Worm (Caenorhabditis elegans) whole organism, L4 larva: Measurements from ENCODE around the gene skr-19.

ENCODE experiments used
- F26F4.8 ChIP-seq: fragments of 200-800 bp; sonication (Bioruptor generic); conservative IDR thresholded peaks from 2 replicates; pipeline ENCODE4 v1.3.6; 2022; ENCODE audit warnings: missing genetic modification characterization, missing compliant biosample characterization
- Y105C5A.15 ChIP-seq: fragments of 200-800 bp; sonication (Bioruptor generic); IDR thresholded peaks from 2 replicates; pipeline ENCODE4 v1.3.6; 2022; ENCODE audit warnings: missing genetic modification characterization, missing compliant biosample characterization
- Y5F2A.4 ChIP-seq: fragments of 200-800 bp; sonication (Bioruptor generic); optimal IDR thresholded peaks from 2 replicates; lab custom pipeline; 2018; ENCODE audit warnings: mild to moderate bottlenecking, missing genetic modification characterization, missing compliant biosample characterization
- ZK546.5 ChIP-seq, 2 experiments: sonication (generic microtip); optimal IDR thresholded peaks; 2 replicates each; lab custom pipeline; 2017; ENCODE audit warnings: missing biosample characterization in 2 of 2, missing genetic modification characterization in 2 of 2
- aha-1 ChIP-seq: fragments of 150-350 bp; peaks from one replicate; lab custom pipeline; 2014; ENCODE audit warnings: missing biosample characterization, missing genetic modification characterization
- ceh-20 ChIP-seq: fragments of 200-800 bp; sonication (Bioruptor generic); IDR thresholded peaks from 2 replicates; pipeline ENCODE4 v1.3.6; 2022; ENCODE audit warnings: missing genetic modification reagents, missing genetic modification characterization, missing compliant biosample characterization
- ceh-62 ChIP-seq: sonication (generic microtip); optimal IDR thresholded peaks from 2 replicates; lab custom pipeline; 2017; ENCODE audit warnings: missing biosample characterization, missing genetic modification characterization
- daf-12 ChIP-seq: fragments of 150-350 bp; optimal IDR thresholded peaks from 2 replicates; lab custom pipeline; 2014; ENCODE audit warnings: missing biosample characterization, missing genetic modification reagents, missing genetic modification characterization
- daf-16 ChIP-seq, 3 experiments: sonication (generic microtip); optimal IDR thresholded peaks; 2 replicates each; lab custom pipeline; 2016 to 2017; ENCODE audit warnings: missing genetic modification characterization in 3 of 3, missing genetic modification reagents in 3 of 3, mild to moderate bottlenecking in 2 of 3, missing compliant biosample characterization in 2 of 3, missing biosample characterization in 1 of 3, moderate library complexity in 1 of 3
- dmd-6 ChIP-seq: fragments of 200-800 bp; sonication (Bioruptor generic); IDR thresholded peaks from 2 replicates; pipeline ENCODE4 v1.3.6; 2022; ENCODE audit warnings: missing genetic modification reagents, missing genetic modification characterization, missing compliant biosample characterization
- dve-1 ChIP-seq: sonication (generic microtip); optimal IDR thresholded peaks from 2 replicates; lab custom pipeline; 2017; ENCODE audit warnings: antibody characterized with exemption, mild to moderate bottlenecking, missing genetic modification characterization, missing compliant biosample characterization; ENCODE audit not compliant: insufficient read depth
- fkh-10 ChIP-seq: fragments of 150-350 bp; optimal IDR thresholded peaks from 2 replicates; lab custom pipeline; 2014; ENCODE audit warnings: missing biosample characterization, missing genetic modification reagents, missing genetic modification characterization
- hlh-11 ChIP-seq: fragments of 200-800 bp; sonication (Bioruptor generic); optimal IDR thresholded peaks from 2 replicates; lab custom pipeline; 2018; ENCODE audit warnings: mild to moderate bottlenecking, missing genetic modification characterization, missing compliant biosample characterization
- hlh-30 ChIP-seq: sonication (generic microtip); optimal IDR thresholded peaks from 2 replicates; lab custom pipeline; 2017; ENCODE audit warnings: antibody characterized with exemption, mild to moderate bottlenecking, missing genetic modification characterization, missing compliant biosample characterization; ENCODE audit not compliant: insufficient read depth
- hmg-1.1 ChIP-seq: fragments of 200-800 bp; sonication (Bioruptor generic); IDR thresholded peaks from 2 replicates; pipeline ENCODE4 v1.3.6; 2022; ENCODE audit warnings: missing genetic modification reagents, missing genetic modification characterization, missing compliant biosample characterization
- lin-1 ChIP-seq: fragments of 200-800 bp; sonication (Bioruptor generic); IDR thresholded peaks from 2 replicates; pipeline ENCODE4 v1.3.6; 2022; ENCODE audit warnings: missing genetic modification reagents, missing genetic modification characterization, missing compliant biosample characterization
- lin-13 ChIP-seq: fragments of 150-350 bp; optimal IDR thresholded peaks from 2 replicates; lab custom pipeline; 2014; ENCODE audit warnings: missing biosample characterization, missing genetic modification reagents, missing genetic modification characterization
- madf-9 ChIP-seq: fragments of 200-800 bp; sonication (Bioruptor generic); conservative IDR thresholded peaks from 2 replicates; pipeline ENCODE4 v1.3.6; 2022; ENCODE audit warnings: missing genetic modification reagents, missing genetic modification characterization, missing compliant biosample characterization
- mdl-1 ChIP-seq, 2 experiments: fragments of 150-350 bp in 1 of 2; sonication (generic microtip) in 1 of 2; optimal IDR thresholded peaks; 2 replicates each; lab custom pipeline; 2014 to 2017; ENCODE audit warnings: missing biosample characterization in 2 of 2, missing genetic modification characterization in 2 of 2
- mes-2 ChIP-seq: sonication (generic microtip); optimal IDR thresholded peaks from 2 replicates; lab custom pipeline; 2016; ENCODE audit warnings: missing genotype, mild to moderate bottlenecking, missing genetic modification characterization, missing compliant biosample characterization; ENCODE audit not compliant: poor library complexity, severe bottlenecking
- mxl-3 ChIP-seq: fragments of 200-800 bp; sonication (Bioruptor generic); optimal IDR thresholded peaks from 2 replicates; lab custom pipeline; 2018; ENCODE audit warnings: mild to moderate bottlenecking, missing genetic modification characterization, missing compliant biosample characterization
- nhr-28 ChIP-seq: fragments of 150-350 bp; optimal IDR thresholded peaks from 2 replicates; lab custom pipeline; 2014; ENCODE audit warnings: missing biosample characterization, missing genetic modification characterization
- nhr-41 ChIP-seq: fragments of 200-800 bp; sonication (Bioruptor generic); IDR thresholded peaks from 2 replicates; pipeline ENCODE4 v1.3.6; 2022; ENCODE audit warnings: missing genetic modification reagents, missing genetic modification characterization, missing compliant biosample characterization
- nhr-48 ChIP-seq: sonication (generic microtip); optimal IDR thresholded peaks from 2 replicates; lab custom pipeline; 2016; ENCODE audit warnings: mild to moderate bottlenecking, missing genetic modification characterization, missing compliant biosample characterization
- nhr-77 ChIP-seq: fragments of 150-350 bp; optimal IDR thresholded peaks from 2 replicates; lab custom pipeline; 2014; ENCODE audit warnings: missing biosample characterization, missing genetic modification characterization
- php-3 ChIP-seq: fragments of 200-800 bp; sonication (Bioruptor generic); IDR thresholded peaks from 2 replicates; pipeline ENCODE4 v1.3.6; 2022; ENCODE audit warnings: missing genetic modification reagents, missing genetic modification characterization, missing compliant biosample characterization
- pqm-1 ChIP-seq: sonication (generic microtip); optimal IDR thresholded peaks from 2 replicates; lab custom pipeline; 2017; ENCODE audit warnings: missing biosample characterization, missing genetic modification characterization
- saeg-2 ChIP-seq: fragments of 200-800 bp; sonication (Bioruptor generic); IDR thresholded peaks from 2 replicates; pipeline ENCODE4 v1.3.6; 2022; ENCODE audit warnings: missing genetic modification reagents, missing genetic modification characterization, missing compliant biosample characterization
- sdz-12 ChIP-seq: fragments of 200-800 bp; sonication (Bioruptor generic); optimal IDR thresholded peaks from 2 replicates; lab custom pipeline; 2018; ENCODE audit warnings: mild to moderate bottlenecking, missing genetic modification characterization, missing compliant biosample characterization
- spr-3 ChIP-seq: fragments of 200-800 bp; sonication (Bioruptor generic); optimal IDR thresholded peaks from 2 replicates; lab custom pipeline; 2018; ENCODE audit warnings: mild to moderate bottlenecking, missing genetic modification characterization, missing compliant biosample characterization
- tra-1 ChIP-seq: fragments of 200-800 bp; sonication (Bioruptor generic); IDR thresholded peaks from 2 replicates; pipeline ENCODE4 v1.3.6; 2022; ENCODE audit warnings: missing genetic modification reagents, missing genetic modification characterization, missing compliant biosample characterization
- unc-62 ChIP-seq, 3 experiments: fragments of 150-350 bp in 1 of 3; sonication (generic microtip); optimal IDR thresholded peaks in 2 of 3; peaks in 1 of 3; 1 replicate in 1 of 3; 2 replicates in 2 of 3; lab custom pipeline; 2014 to 2017; ENCODE audit warnings: missing biosample characterization in 3 of 3, missing genetic modification characterization in 3 of 3, missing genetic modification reagents in 3 of 3, missing genotype in 1 of 3
- zag-1 ChIP-seq: fragments of 150-350 bp; optimal IDR thresholded peaks from 2 replicates; lab custom pipeline; 2014; ENCODE audit warnings: missing biosample characterization, missing genetic modification characterization
- zfp-2 ChIP-seq: sonication (generic microtip); optimal IDR thresholded peaks from 2 replicates; lab custom pipeline; 2016; ENCODE audit warnings: mild to moderate bottlenecking, missing genetic modification characterization, missing compliant biosample characterization
- zfp-3 ChIP-seq: fragments of 200-800 bp; sonication (Bioruptor generic); conservative IDR thresholded peaks from 2 replicates; pipeline ENCODE4 v1.3.6; 2022; ENCODE audit warnings: missing genetic modification reagents, missing genetic modification characterization, missing compliant biosample characterization

The skr-19 gene

ce11 chrX:13261037-13261592, 36.6 kb upstream of the skr-19 start (continued):
- peak; percentile 27 for TF ChIP-seq nhr-48

ce11 chrX:13257577-13257976, 33.1 kb upstream of the skr-19 start, which contains the start of gene K08H2.10:
K08H2.10 (plus strand) TSS chrX:13257806.
- no peak for TF ChIP-seq zfp-2
- no peak for TF ChIP-seq fkh-10 (GFP tag; lab: Kevin White, UChicago)
- peak; percentile 94 for TF ChIP-seq dmd-6 (GFP tag; lab: Robert Waterston, UW)
- peak in 1 of 2 experiments; percentile 82 for TF ChIP-seq unc-62 (GFP tag; optimal IDR thresholded peaks at IDR 0.05 in 1 of 2; lab: Kevin White, UChicago)
- TF ChIP-seq unc-62 (tag; optimal IDR thresholded peaks at IDR 0.05; lab: Kevin White, UChicago) = no peak
- TF ChIP-seq pqm-1 (tag; lab: Kevin White, UChicago) = peak; percentile 88
- no peak for TF ChIP-seq sdz-12 (GFP tag; lab: Kevin White, UChicago)
- TF ChIP-seq nhr-41 (GFP tag; lab: Robert Waterston, UW) = peak; percentile 44; the same call in 1 of the 2 replicates
- TF ChIP-seq daf-16 (GFP tag; optimal IDR thresholded peaks at IDR 0.05; lab: Kevin White, UChicago) = peak in 1 of 2 experiments; percentile 28
- TF ChIP-seq daf-16 (tag; optimal IDR thresholded peaks at IDR 0.05; lab: Kevin White, UChicago) = peak; percentile 39
- 0 out of 2 replicates have a peak, but pooled peaks have one; percentile 16 for TF ChIP-seq hmg-1.1 (GFP tag; lab: Robert Waterston, UW)
- TF ChIP-seq ceh-20 (GFP tag; lab: Robert Waterston, UW) = peak; percentile 72; the same call in 1 of the 2 replicates
- peak; percentile 7 for TF ChIP-seq nhr-48
- no peak for TF ChIP-seq ZK546.5 (tag; optimal IDR thresholded peaks at IDR 0.05; lab: Kevin White, UChicago)
- 0 out of 2 replicates have a peak, but pooled peaks have one; percentile 31 for TF ChIP-seq lin-1
- no peak for TF ChIP-seq F26F4.8 (GFP tag; lab: Robert Waterston, UW)
- TF ChIP-seq zfp-3 (GFP tag; lab: Robert Waterston, UW) = no peak
- TF ChIP-seq madf-9 (GFP tag; lab: Robert Waterston, UW) = no peak
- TF ChIP-seq dve-1 (tag; lab: Kevin White, UChicago) = peak; percentile 55
- peak; percentile 81 for TF ChIP-seq hlh-11 (tag; lab: Kevin White, UChicago)
- no peak for TF ChIP-seq ceh-62
- TF ChIP-seq Y5F2A.4 (GFP tag; lab: Kevin White, UChicago) = no peak
- peak; percentile 35 for TF ChIP-seq nhr-77
- TF ChIP-seq spr-3 (GFP tag; lab: Kevin White, UChicago) = no peak
- peak; percentile 98 for TF ChIP-seq tra-1 (GFP tag; lab: Robert Waterston, UW)
- peak; percentile 100 for TF ChIP-seq php-3 (GFP tag; lab: Robert Waterston, UW)
- peak; percentile 66 for TF ChIP-seq nhr-28 (tag; lab: Kevin White, UChicago)

ce11 chrX:13251914-13252434, 27.5 kb upstream of the skr-19 start, which contains the start of gene nhr-32:
nhr-32 (plus strand) TSS chrX:13251964.
- TF ChIP-seq hlh-30 (tag; lab: Kevin White, UChicago) (peak; percentile 28), mes-2 (tag; lab: Kevin White, UChicago) (peak; percentile 19), saeg-2 (GFP tag; lab: Robert Waterston, UW) (no peak), lin-13 (GFP tag; lab: Kevin White, UChicago) (no peak), aha-1 (tag; lab: Kevin White, UChicago) (peak; percentile 58), mxl-3 (GFP tag; lab: Kevin White, UChicago) (peak; percentile 23), tra-1 (GFP tag; lab: Robert Waterston, UW) (no peak), unc-62 (GFP tag; optimal IDR thresholded peaks at IDR 0.05 in 1 of 2; lab: Kevin White, UChicago) (peak in 1 of 2 experiments; percentile 89), unc-62 (tag; optimal IDR thresholded peaks at IDR 0.05; lab: Kevin White, UChicago) (no peak), daf-12 (tag; lab: Kevin White, UChicago) (no peak), dmd-6 (GFP tag; lab: Robert Waterston, UW) (peak; percentile 24), Y105C5A.15 (no peak), mdl-1 (tag; optimal IDR thresholded peaks at IDR 0.05; lab: Kevin White, UChicago) (peak in 1 of 2 experiments; percentile 22), zag-1 (tag; lab: Kevin White, UChicago) (no peak)
- TF ChIP-seq, all 104 proteins: peak for 7
